Fruit fly (Drosophila melanogaster) whole organism, adult: ENCODE data around the gene Bap111.

Experiments used
- CG11617 ChIP-seq: fragments of 200-800 bp; sonication (Bioruptor generic); optimal IDR thresholded peaks from 2 replicates; lab custom pipeline; 2017; ENCODE audit warnings: mild to moderate bottlenecking, missing biosample characterization, missing genetic modification reagents, missing genetic modification characterization
- CG33017 ChIP-seq: fragments of 200-800 bp; sonication (Bioruptor generic); optimal IDR thresholded peaks from 2 replicates; lab custom pipeline; 2018; ENCODE audit warnings: missing biosample characterization, mild to moderate bottlenecking, missing genetic modification characterization, moderate library complexity
- CG7045 ChIP-seq: fragments of 200-800 bp; sonication (Bioruptor generic); optimal IDR thresholded peaks from 2 replicates; lab custom pipeline; 2017; ENCODE audit warnings: missing biosample characterization, mild to moderate bottlenecking, missing genetic modification characterization
- CG7101 ChIP-seq: fragments of 200-800 bp; sonication (Bioruptor generic); optimal IDR thresholded peaks from 2 replicates; lab custom pipeline; 2018; ENCODE audit warnings: missing biosample characterization, mild to moderate bottlenecking, missing genetic modification characterization, moderate library complexity
- Hr96 ChIP-seq: fragments of 200-800 bp; sonication (Bioruptor generic); optimal IDR thresholded peaks from 2 replicates; lab custom pipeline; 2016; ENCODE audit warnings: missing biosample characterization, missing genetic modification characterization
- bab1 ChIP-seq: fragments of 200-800 bp; sonication (Bioruptor generic); optimal IDR thresholded peaks from 3 replicates; lab custom pipeline; 2019; ENCODE audit warnings: missing biosample characterization, mild to moderate bottlenecking, missing genetic modification characterization, moderate library complexity
- cic ChIP-seq: fragments of 200-800 bp; sonication (Bioruptor generic); optimal IDR thresholded peaks from 2 replicates; lab custom pipeline; 2017; ENCODE audit warnings: missing biosample characterization, mild to moderate bottlenecking, missing genetic modification characterization, moderate library complexity

DNA sequence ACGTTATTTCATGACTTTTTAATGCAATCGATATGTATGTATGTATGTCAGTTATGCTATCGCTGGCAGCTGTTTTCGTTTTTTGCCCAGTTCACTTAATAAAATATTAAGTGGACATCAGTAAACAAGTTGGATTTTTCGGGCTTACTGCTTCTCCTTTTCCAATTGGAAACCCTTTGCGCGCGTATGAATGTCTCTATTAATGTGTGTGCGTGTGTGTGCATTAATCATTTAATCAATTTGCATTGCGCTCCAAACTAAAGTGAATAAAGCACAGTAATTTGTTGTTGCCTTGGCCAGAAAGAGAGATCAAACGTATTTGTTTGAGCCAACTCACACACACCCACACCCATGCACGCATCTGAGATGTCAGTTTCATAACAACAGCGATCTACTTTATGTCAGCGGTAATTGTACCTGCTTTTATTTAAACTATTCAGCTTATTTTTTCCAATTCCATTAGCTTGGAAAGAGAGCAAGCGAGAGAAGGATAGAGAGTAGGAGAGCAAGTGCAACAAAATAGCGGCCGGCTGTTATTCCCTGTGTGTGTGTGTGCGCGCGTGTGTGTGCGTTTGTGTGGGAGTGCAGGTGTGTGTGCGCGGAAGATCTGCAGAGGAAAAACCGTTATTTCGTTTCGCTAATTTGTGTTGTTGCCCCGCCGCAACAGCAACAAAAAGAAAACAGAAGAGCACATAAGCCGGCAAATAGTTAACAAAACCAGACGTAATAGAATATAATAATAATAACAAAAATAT, 38.8 kb upstream of the Bap111 start:
- TF ChIP-seq Hr96 (GFP tag; lab: Kevin White, UChicago) (no peak), bab1 (no peak), CG7045 (GFP tag; lab: Kevin White, UChicago) (no peak), CG33017 (tag; lab: Kevin White, UChicago) (no peak), CG11617 (GFP tag; lab: Kevin White, UChicago) (no peak), CG7101 (tag; lab: Kevin White, UChicago) (no peak), cic (no peak)
